Worm (Caenorhabditis elegans): Measurements from ENCODE around the gene Y39B6A.27.

The Y39B6A.27 gene

ce11 chrV:19024683-19025082 lies 6.9 kb upstream of the Y39B6A.27 start, which contains the start of gene Y39B6A.29:
TSS of gene Y39B6A.29 (minus strand) at chrV:19024783.
- TF ChIP-seq dao-5 (tag; optimal IDR thresholded peaks at IDR 0.05) (no peak), W03F9.2 (tag; optimal IDR thresholded peaks at IDR 0.05) (no peak)

ce11 chrV:19026163-19026562 lies 5.4 kb upstream of the Y39B6A.27 start, which contains the start of gene Y39B6A.25:
TSS of gene Y39B6A.25 (plus strand) at chrV:19026463.
- no peak for TF ChIP-seq him-1 (tag; optimal IDR thresholded peaks at IDR 0.05)
- no peak for TF ChIP-seq W03F9.2 (tag; optimal IDR thresholded peaks at IDR 0.05)
- TF ChIP-seq dao-5 (tag; optimal IDR thresholded peaks at IDR 0.05) = no peak

ce11 chrV:19027338-19027737 lies 4.2 kb upstream of the Y39B6A.27 start:
- no peak for TF ChIP-seq W03F9.2 (tag; optimal IDR thresholded peaks at IDR 0.05)
- TF ChIP-seq him-1 (tag; optimal IDR thresholded peaks at IDR 0.05) = no peak
- no peak for TF ChIP-seq dao-5 (tag; optimal IDR thresholded peaks at IDR 0.05)

- TF ChIP-seq him-1 (tag; optimal IDR thresholded peaks at IDR 0.05) (no peak), dao-5 (tag; optimal IDR thresholded peaks at IDR 0.05) (no peak), W03F9.2 (tag; optimal IDR thresholded peaks at IDR 0.05) (no peak)
These were observed 4.5 kb downstream of the Y39B6A.27 start for ce11 chrV:19036061-19036460.

ce11 chrV:19037222-19037621 lies 5.7 kb downstream of the Y39B6A.27 start, which contains the start of gene asp-17:
TSS of gene asp-17 (minus strand) at chrV:19037322.
- TF ChIP-seq him-1 (tag; optimal IDR thresholded peaks at IDR 0.05) (no peak), W03F9.2 (tag; optimal IDR thresholded peaks at IDR 0.05) (no peak), dao-5 (tag; optimal IDR thresholded peaks at IDR 0.05) (no peak)

ce11 chrV:19042256-19042655 lies 10.7 kb downstream of the Y39B6A.27 start, which contains the start of gene asp-16:
TSS of gene asp-16 (minus strand) at chrV:19042605.
- TF ChIP-seq dao-5 (tag; optimal IDR thresholded peaks at IDR 0.05) (no peak), W03F9.2 (tag; optimal IDR thresholded peaks at IDR 0.05) (no peak), him-1 (tag; optimal IDR thresholded peaks at IDR 0.05) (no peak)

- TF ChIP-seq him-1 (tag; optimal IDR thresholded peaks at IDR 0.05) (no peak), W03F9.2 (tag; optimal IDR thresholded peaks at IDR 0.05) (no peak), dao-5 (tag; optimal IDR thresholded peaks at IDR 0.05) (no peak)
These were observed 13.2 kb downstream of the Y39B6A.27 start, which contains the start of gene asp-15 for ce11 chrV:19044753-19045152. TSS of gene asp-15 (minus strand) at chrV:19044853.

- no peak for TF ChIP-seq dao-5 (tag; optimal IDR thresholded peaks at IDR 0.05)
- no peak for TF ChIP-seq W03F9.2 (tag; optimal IDR thresholded peaks at IDR 0.05)
- no peak for TF ChIP-seq him-1 (tag; optimal IDR thresholded peaks at IDR 0.05)
These were observed 15.9 kb downstream of the Y39B6A.27 start for ce11 chrV:19047442-19047841.

ce11 chrV:19049140-19050092 lies 17.9 kb downstream of the Y39B6A.27 start:
- TF ChIP-seq W03F9.2 (tag; optimal IDR thresholded peaks at IDR 0.05) (no peak), him-1 (tag; optimal IDR thresholded peaks at IDR 0.05) (no peak), dao-5 (tag; optimal IDR thresholded peaks at IDR 0.05) (no peak)

ce11 chrV:19050438-19050837 lies 18.9 kb downstream of the Y39B6A.27 start, which contains the start of gene asp-1:
TSS of gene asp-1 (minus strand) at chrV:19050752.
- TF ChIP-seq dao-5 (tag; optimal IDR thresholded peaks at IDR 0.05) (no peak), him-1 (tag; optimal IDR thresholded peaks at IDR 0.05) (no peak), W03F9.2 (tag; optimal IDR thresholded peaks at IDR 0.05) (no peak)

ce11 chrV:19050888-19051287 lies 19.3 kb downstream of the Y39B6A.27 start:
- TF ChIP-seq him-1 (tag; optimal IDR thresholded peaks at IDR 0.05) = no peak
- no peak for TF ChIP-seq dao-5 (tag; optimal IDR thresholded peaks at IDR 0.05)
- no peak for TF ChIP-seq W03F9.2 (tag; optimal IDR thresholded peaks at IDR 0.05)

ce11 chrV:19051425-19051824 lies 19.9 kb downstream of the Y39B6A.27 start:
- TF ChIP-seq him-1 (tag; optimal IDR thresholded peaks at IDR 0.05) = no peak

ce11 chrV:19053281-19053680 lies 21.7 kb downstream of the Y39B6A.27 start:
- TF ChIP-seq dao-5 (tag; optimal IDR thresholded peaks at IDR 0.05) = no peak
- no peak for TF ChIP-seq him-1 (tag; optimal IDR thresholded peaks at IDR 0.05)
- TF ChIP-seq W03F9.2 (tag; optimal IDR thresholded peaks at IDR 0.05) = no peak

ce11 chrV:19057602-19058001 lies 26.0 kb downstream of the Y39B6A.27 start:
- TF ChIP-seq him-1 (tag; optimal IDR thresholded peaks at IDR 0.05) (no peak), dao-5 (tag; optimal IDR thresholded peaks at IDR 0.05) (no peak), W03F9.2 (tag; optimal IDR thresholded peaks at IDR 0.05) (no peak)

Measured in whole organism, L4/young adult.